Fruit fly (Drosophila melanogaster) whole organism, embryonic: ENCODE measurements around the gene fru.
A peak's percentile ranks its signal among the peaks of the same experiment; 100 is the strongest.

Experiments
- Antp ChIP-seq: fragments of 200-800 bp; sonication (Bioruptor generic); optimal IDR thresholded peaks from 3 replicates; lab custom pipeline; 2016; ENCODE audit warnings: missing biosample characterization, missing genetic modification characterization
- Asciz ChIP-seq: fragments of 200-800 bp; sonication (Bioruptor generic); optimal IDR thresholded peaks from 2 replicates; lab custom pipeline; 2017; ENCODE audit warnings: missing biosample characterization, mild to moderate bottlenecking, missing genetic modification characterization, missing genetic modification reagents
- Atf6 ChIP-seq: fragments of 200-800 bp; sonication (Bioruptor generic); IDR thresholded peaks from 2 replicates; pipeline ENCODE4 v1.3.6; 2022; ENCODE audit warnings: missing biosample characterization, missing genetic modification characterization
- BEAF-32 ChIP-seq: fragments of 200-800 bp; sonication (Bioruptor generic); optimal IDR thresholded peaks from 3 replicates; lab custom pipeline; 2017; ENCODE audit warnings: missing biosample characterization, missing genetic modification characterization, mild to moderate bottlenecking, moderate library complexity, missing genetic modification reagents
- C15 ChIP-seq: fragments of 200-800 bp; sonication (Bioruptor generic); IDR thresholded peaks from 3 replicates; pipeline ENCODE4 v1.3.6; 2022; ENCODE audit warnings: missing biosample characterization, missing genetic modification characterization
- CG10979 ChIP-seq: fragments of 200-800 bp; sonication (Bioruptor generic); optimal IDR thresholded peaks from 2 replicates; lab custom pipeline; 2018; ENCODE audit warnings: missing biosample characterization, mild to moderate bottlenecking, missing genetic modification characterization, moderate library complexity
- CG11696 ChIP-seq: fragments of 200-800 bp; sonication (Bioruptor generic); IDR thresholded peaks from 2 replicates; pipeline ENCODE4 v1.3.6; 2022; ENCODE audit warnings: missing biosample characterization, missing genetic modification characterization
- CG12391 ChIP-seq: fragments of 200-800 bp; sonication (Bioruptor generic); optimal IDR thresholded peaks from 3 replicates; lab custom pipeline; 2018; ENCODE audit warnings: missing biosample characterization, mild to moderate bottlenecking, missing genetic modification characterization, moderate library complexity
- CG13424 ChIP-seq: fragments of 200-800 bp; sonication (Bioruptor generic); optimal IDR thresholded peaks from 2 replicates; lab custom pipeline; 2019; ENCODE audit warnings: missing biosample characterization, mild to moderate bottlenecking, missing genetic modification characterization, moderate library complexity
- CG1602 ChIP-seq: fragments of 200-800 bp; sonication (Bioruptor generic); optimal IDR thresholded peaks from 3 replicates; lab custom pipeline; 2016; ENCODE audit warnings: missing biosample characterization, missing genetic modification characterization
- CG16815 ChIP-seq: fragments of 200-800 bp; sonication (Bioruptor generic); optimal IDR thresholded peaks from 3 replicates; lab custom pipeline; 2017; ENCODE audit warnings: missing biosample characterization, mild to moderate bottlenecking, missing genetic modification characterization
- CG17568 ChIP-seq: fragments of 200-800 bp; sonication (Bioruptor generic); optimal IDR thresholded peaks from 2 replicates; lab custom pipeline; 2018; ENCODE audit warnings: missing biosample characterization, mild to moderate bottlenecking, missing genetic modification characterization, moderate library complexity
- CG18476 ChIP-seq: fragments of 200-800 bp; sonication (Bioruptor generic); optimal IDR thresholded peaks from 2 replicates; lab custom pipeline; 2016; ENCODE audit warnings: missing biosample characterization, mild to moderate bottlenecking, missing genetic modification characterization
- CG18619 ChIP-seq: fragments of 200-800 bp; sonication (Bioruptor generic); optimal IDR thresholded peaks from 3 replicates; lab custom pipeline; 2017; ENCODE audit warnings: missing biosample characterization, mild to moderate bottlenecking, missing genetic modification characterization
- CG2129 ChIP-seq: fragments of 200-800 bp; sonication (Bioruptor generic); IDR thresholded peaks from 2 replicates; pipeline ENCODE4 v1.3.6; 2022; ENCODE audit warnings: missing biosample characterization, missing genetic modification characterization; ENCODE audit not compliant: partially characterized antibody
- CG3407 ChIP-seq: fragments of 200-800 bp; sonication (Bioruptor generic); optimal IDR thresholded peaks from 2 replicates; lab custom pipeline; 2018; ENCODE audit warnings: missing biosample characterization, mild to moderate bottlenecking, missing genetic modification characterization
- CG4328 ChIP-seq: fragments of 200-800 bp; sonication (Bioruptor generic); optimal IDR thresholded peaks from 3 replicates; lab custom pipeline; 2017; ENCODE audit warnings: missing biosample characterization, missing genetic modification reagents, missing genetic modification characterization
- CG4617 ChIP-seq: fragments of 200-800 bp; sonication (Bioruptor generic); optimal IDR thresholded peaks from 3 replicates; lab custom pipeline; 2016; ENCODE audit warnings: missing biosample characterization, missing genetic modification characterization, borderline replicate concordance
- CG4820 ChIP-seq: fragments of 200-800 bp; sonication (Bioruptor generic); optimal IDR thresholded peaks from 3 replicates; lab custom pipeline; 2016; ENCODE audit warnings: missing biosample characterization, missing genetic modification characterization
- CG6813 ChIP-seq: fragments of 200-800 bp; sonication (Bioruptor generic); optimal IDR thresholded peaks from 2 replicates; lab custom pipeline; 2017; ENCODE audit warnings: missing biosample characterization, missing genetic modification characterization, mild to moderate bottlenecking, moderate library complexity, missing genetic modification reagents
- CG8089 ChIP-seq: fragments of 200-800 bp; sonication (Bioruptor generic); optimal IDR thresholded peaks from 3 replicates; lab custom pipeline; 2016; ENCODE audit warnings: missing biosample characterization, missing genetic modification characterization
- Dad ChIP-seq: fragments of 200-800 bp; sonication (Bioruptor generic); optimal IDR thresholded peaks from 3 replicates; lab custom pipeline; 2016; ENCODE audit warnings: missing biosample characterization, missing genetic modification characterization
- Ets65A ChIP-seq: fragments of 200-800 bp; sonication (Bioruptor generic); peaks from one replicate; lab custom pipeline; 2016; ENCODE audit warnings: missing biosample characterization, missing genetic modification characterization
- HHEX ChIP-seq: fragments of 200-800 bp; sonication (Bioruptor generic); optimal IDR thresholded peaks from 3 replicates; lab custom pipeline; 2017; ENCODE audit warnings: missing biosample characterization, mild to moderate bottlenecking, missing genetic modification characterization, missing genetic modification reagents
- Hr3 ChIP-seq: fragments of 200-800 bp; sonication (Bioruptor generic); optimal IDR thresholded peaks from 3 replicates; lab custom pipeline; 2016; ENCODE audit warnings: missing biosample characterization, missing genetic modification characterization
- Lhr ChIP-seq: fragments of 200-800 bp; sonication (Bioruptor generic); optimal IDR thresholded peaks from 3 replicates; lab custom pipeline; 2017; ENCODE audit warnings: mild to moderate bottlenecking, missing biosample characterization, missing genetic modification reagents, missing genetic modification characterization
- Med ChIP-seq: fragments of 200-800 bp; sonication (Bioruptor generic); peaks from one replicate; lab custom pipeline; 2016; ENCODE audit warnings: missing biosample characterization, missing genetic modification characterization, mild to moderate bottlenecking, inconsistent platforms, moderate library complexity
- NfI ChIP-seq: fragments of 200-800 bp; sonication (Bioruptor generic); optimal IDR thresholded peaks from 3 replicates; lab custom pipeline; 2018; ENCODE audit warnings: missing biosample characterization, mild to moderate bottlenecking, missing genetic modification characterization, moderate library complexity
- Oli ChIP-seq: fragments of 200-800 bp; sonication (Bioruptor generic); optimal IDR thresholded peaks from 2 replicates; lab custom pipeline; 2018; ENCODE audit warnings: missing biosample characterization, mild to moderate bottlenecking, missing genetic modification characterization, moderate library complexity
- Vsx1 ChIP-seq: fragments of 200-800 bp; sonication (Bioruptor generic); optimal IDR thresholded peaks from 2 replicates; lab custom pipeline; 2017; ENCODE audit warnings: missing biosample characterization, mild to moderate bottlenecking, missing genetic modification characterization, missing genetic modification reagents
- ac ChIP-seq: fragments of 200-800 bp; sonication (Bioruptor generic); optimal IDR thresholded peaks from 3 replicates; lab custom pipeline; 2017; ENCODE audit warnings: missing biosample characterization, mild to moderate bottlenecking, missing genetic modification characterization
- az2 ChIP-seq: fragments of 200-800 bp; sonication (Bioruptor generic); optimal IDR thresholded peaks from 3 replicates; lab custom pipeline; 2016; ENCODE audit warnings: missing biosample characterization, missing genetic modification characterization
- cg ChIP-seq: fragments of 200-800 bp; sonication (Bioruptor generic); optimal IDR thresholded peaks from 3 replicates; lab custom pipeline; 2019; ENCODE audit warnings: missing biosample characterization, mild to moderate bottlenecking, missing genetic modification characterization, moderate library complexity
- chinmo ChIP-seq: fragments of 200-800 bp; sonication (Bioruptor generic); IDR thresholded peaks from 4 replicates; pipeline ENCODE4 v1.3.6; 2022; ENCODE audit warnings: missing biosample characterization, missing genetic modification characterization; ENCODE audit not compliant: partially characterized antibody
- corto ChIP-seq: fragments of 200-800 bp; sonication (Bioruptor generic); optimal IDR thresholded peaks from 2 replicates; lab custom pipeline; 2016; ENCODE audit warnings: missing biosample characterization, mild to moderate bottlenecking, missing genetic modification characterization, moderate library complexity
- cwo ChIP-seq: fragments of 200-800 bp; sonication (Bioruptor generic); optimal IDR thresholded peaks from 3 replicates; lab custom pipeline; 2017; ENCODE audit warnings: missing biosample characterization, missing genetic modification characterization, mild to moderate bottlenecking, moderate library complexity, missing genetic modification reagents
- dati ChIP-seq: fragments of 200-800 bp; sonication (Bioruptor generic); IDR thresholded peaks from 2 replicates; pipeline ENCODE4 v1.3.6; 2022; ENCODE audit warnings: missing biosample characterization, missing genetic modification characterization
- en ChIP-seq: fragments of 200-800 bp; sonication (Bioruptor generic); optimal IDR thresholded peaks from 2 replicates; lab custom pipeline; 2016; ENCODE audit warnings: missing biosample characterization, missing genetic modification characterization
- exex ChIP-seq: fragments of 200-800 bp; sonication (Bioruptor generic); optimal IDR thresholded peaks from 4 replicates; lab custom pipeline; 2018; ENCODE audit warnings: missing biosample characterization, mild to moderate bottlenecking, missing genetic modification characterization, moderate library complexity
- gsb ChIP-seq: fragments of 200-800 bp; sonication (Bioruptor generic); IDR thresholded peaks from 2 replicates; pipeline ENCODE4 v1.3.6; 2022; ENCODE audit warnings: missing biosample characterization, missing genetic modification characterization
- hkb ChIP-seq, 2 experiments: fragments of 200-800 bp in 1 of 2; fragments of >200 bp in 1 of 2; sonication (Bioruptor generic) in 1 of 2; IDR thresholded peaks in 1 of 2; optimal IDR thresholded peaks in 1 of 2; 2 replicates each; pipeline versions ENCODE4 v1.3.6 to Lab custom; 2017 to 2022; ENCODE audit warnings: missing biosample characterization in 1 of 2, missing genetic modification characterization in 1 of 2
- hth ChIP-seq: fragments of >200 bp; optimal IDR thresholded peaks from 2 replicates; lab custom pipeline; 2017; ENCODE audit warnings: inconsistent platforms
- lmd ChIP-seq: fragments of 200-800 bp; sonication (Bioruptor generic); IDR thresholded peaks from 2 replicates; pipeline ENCODE4 v1.3.6; 2022; ENCODE audit warnings: missing biosample characterization, missing genetic modification characterization
- peb ChIP-seq: fragments of 200-800 bp; sonication (Bioruptor generic); IDR thresholded peaks from 2 replicates; pipeline ENCODE4 v1.3.6; 2022; ENCODE audit warnings: missing biosample characterization, missing genetic modification characterization
- ranshi ChIP-seq: fragments of 200-800 bp; sonication (Bioruptor generic); IDR thresholded peaks from 2 replicates; pipeline ENCODE4 v1.3.6; 2022; ENCODE audit warnings: missing biosample characterization, missing genetic modification characterization
- schlank ChIP-seq: fragments of 200-800 bp; sonication (Bioruptor generic); optimal IDR thresholded peaks from 2 replicates; lab custom pipeline; 2018; ENCODE audit warnings: missing biosample characterization, mild to moderate bottlenecking, missing genetic modification characterization
- shn ChIP-seq: fragments of 200-800 bp; sonication (Bioruptor generic); optimal IDR thresholded peaks from 3 replicates; lab custom pipeline; 2016; ENCODE audit warnings: missing biosample characterization, missing genetic modification characterization
- trh ChIP-seq: fragments of 200-800 bp; sonication (Bioruptor generic); optimal IDR thresholded peaks from 2 replicates; lab custom pipeline; 2016; ENCODE audit warnings: missing biosample characterization, missing genetic modification characterization
- wor ChIP-seq: fragments of 200-800 bp; sonication (Bioruptor generic); IDR thresholded peaks from 2 replicates; pipeline ENCODE4 v1.3.6; 2022; ENCODE audit warnings: missing biosample characterization, missing genetic modification characterization

The fru gene

DNA sequence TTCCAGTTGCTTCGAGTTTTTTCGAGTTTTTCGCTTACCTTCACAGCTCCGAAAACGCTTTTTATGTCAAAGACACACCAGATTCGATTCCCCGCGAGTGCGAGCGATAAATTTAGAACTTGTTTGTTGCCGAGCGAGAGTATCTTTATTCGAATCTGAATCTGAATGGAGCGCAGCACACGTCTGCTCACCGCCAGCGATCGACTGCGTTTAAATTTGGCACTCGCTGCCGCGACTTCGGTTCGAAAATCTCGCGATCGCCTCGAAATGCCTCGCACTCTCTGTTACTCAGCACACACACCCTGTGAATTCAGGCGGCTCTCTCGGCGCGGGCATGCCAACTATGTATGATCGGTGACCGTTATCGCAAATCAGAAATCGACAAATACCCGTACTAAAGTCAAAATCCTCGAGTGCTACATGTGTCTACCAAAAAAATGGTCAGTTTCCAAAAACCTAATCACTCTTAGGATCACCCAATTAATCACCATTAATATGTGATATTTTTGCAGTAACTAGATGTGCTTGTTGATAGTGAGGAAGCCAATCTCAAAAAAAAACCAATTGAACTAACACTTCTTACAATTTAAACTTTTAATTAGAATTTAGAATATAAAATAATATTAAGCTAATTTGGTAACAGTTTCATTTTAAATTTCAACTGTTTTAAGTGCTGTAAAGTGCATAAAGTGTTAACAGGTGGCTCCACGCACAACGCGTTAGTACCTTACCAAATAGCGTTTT lies 146.3 kb downstream of the fru start, which contains the start of gene Vha100-2 (continued):
- TF ChIP-seq hth (lab: Kevin White, UChicago) (no peak), CG1602 (no peak), CG6813 (GFP tag; lab: Kevin White, UChicago) (peak; percentile 48), Med (GFP tag; lab: Kevin White, UChicago) (peak; percentile 91), corto (GFP tag; lab: Kevin White, UChicago) (peak; percentile 14), en (no peak), C15 (GFP tag; lab: Robert Waterston, UW) (no peak), CG11696 (no peak; the same call in 1 of the 2 replicates), trh (GFP tag; lab: Kevin White, UChicago) (no peak), exex (tag; lab: Kevin White, UChicago) (no peak), Hr3 (GFP tag; lab: Kevin White, UChicago) (no peak), CG3407 (GFP tag; lab: Kevin White, UChicago) (no peak), Antp (GFP tag; lab: Kevin White, UChicago) (no peak), Oli (peak; percentile 23), hkb (optimal IDR thresholded peaks at IDR 0.05; lab: Kevin White, UChicago) (no peak), hkb (GFP tag; IDR thresholded peaks at IDR 0.05; lab: Robert Waterston, UW) (peak; percentile 53), Dad (GFP tag; lab: Kevin White, UChicago) (no peak), ac (GFP tag; lab: Kevin White, UChicago) (no peak), gsb (GFP tag; lab: Robert Waterston, UW) (0 out of 2 replicates have a peak, but pooled peaks have one; percentile 36), CG4328 (GFP tag; lab: Kevin White, UChicago) (peak; percentile 50), az2 (GFP tag; lab: Kevin White, UChicago) (no peak), Ets65A (GFP tag; lab: Kevin White, UChicago) (no peak), Atf6 (GFP tag; lab: Robert Waterston, UW) (peak; percentile 68; the same call in 1 of the 2 replicates), schlank (tag; lab: Kevin White, UChicago) (no peak), CG18619 (GFP tag; lab: Kevin White, UChicago) (no peak), CG8089 (GFP tag; lab: Kevin White, UChicago) (no peak), CG18476 (GFP tag; lab: Kevin White, UChicago) (no peak), wor (GFP tag; lab: Robert Waterston, UW) (no peak), Vsx1 (GFP tag; lab: Kevin White, UChicago) (peak; percentile 98), Lhr (GFP tag; lab: Kevin White, UChicago) (peak; percentile 76), CG12391 (tag; lab: Kevin White, UChicago) (peak; percentile 38), CG4617 (GFP tag; lab: Kevin White, UChicago) (peak; percentile 66), peb (GFP tag; lab: Robert Waterston, UW) (no peak), CG16815 (GFP tag; lab: Kevin White, UChicago) (no peak), ranshi (no peak; the same call in 1 of the 2 replicates), CG13424 (tag; lab: Kevin White, UChicago) (peak; percentile 35), lmd (GFP tag; lab: Robert Waterston, UW) (no peak; the same call in 1 of the 2 replicates), HHEX (GFP tag; lab: Kevin White, UChicago) (no peak), NfI (GFP tag; lab: Kevin White, UChicago) (peak; percentile 0), shn (GFP tag; lab: Kevin White, UChicago) (no peak), dati (GFP tag; lab: Robert Waterston, UW) (no peak), cwo (GFP tag; lab: Kevin White, UChicago) (peak; percentile 75), chinmo (peak; percentile 72; the same call in 2 of the 4 replicates), BEAF-32 (peak; percentile 45), CG2129 (GFP tag; lab: Robert Waterston, UW) (no peak), CG10979 (no peak), CG4820 (GFP tag; lab: Kevin White, UChicago) (peak; percentile 19), Asciz (no peak), cg (GFP tag; lab: Kevin White, UChicago) (no peak), CG17568 (GFP tag; lab: Kevin White, UChicago) (no peak)
